Worm (Caenorhabditis elegans): Measurements from ENCODE around the gene C54D1.7.
A peak's percentile ranks its signal among the peaks of the same experiment; 100 is the strongest.

C54D1.7 gene

ce11 chrX:7162764-7163163 lies 6.9 kb upstream of the C54D1.7 start:
- TF ChIP-seq nhr-10 (tag; optimal IDR thresholded peaks at IDR 0.05) = no peak
- no peak for TF ChIP-seq ces-1 (GFP tag; optimal IDR thresholded peaks at IDR 0.05)
- no peak for TF ChIP-seq mdt-29 (GFP tag; IDR thresholded peaks at IDR 0.05)
- TF ChIP-seq nhr-102 (tag; optimal IDR thresholded peaks at IDR 0.05) = no peak
- no peak for TF ChIP-seq nhr-111 (GFP tag; optimal IDR thresholded peaks at IDR 0.05)
- TF ChIP-seq nhr-6 (tag; optimal IDR thresholded peaks at IDR 0.05) = no peak
- no peak for TF ChIP-seq ceh-32 (tag; optimal IDR thresholded peaks at IDR 0.05; ENCODE audit: poor library complexity)
- no peak for TF ChIP-seq lsy-2 (tag; optimal IDR thresholded peaks at IDR 0.05)
- TF ChIP-seq dve-1 (tag; optimal IDR thresholded peaks at IDR 0.05; ENCODE audit: insufficient read depth) = no peak

- TF ChIP-seq ceh-82 (tag; optimal IDR thresholded peaks at IDR 0.05) = no peak
- no peak for TF ChIP-seq F44E2.7 (GFP tag; IDR thresholded peaks at IDR 0.05)
- peak; percentile 26 for TF ChIP-seq aha-1 (tag)
Observed at ce11 chrX:7158736-7159135, 2.9 kb upstream of the C54D1.7 start, which contains the start of gene pgp-10. pgp-10 (plus strand) TSS chrX:7159036.

ce11 chrX:7157483-7157882 lies 1.6 kb upstream of the C54D1.7 start:
- no peak for TF ChIP-seq unc-130 (GFP tag; optimal IDR thresholded peaks at IDR 0.05)
- TF ChIP-seq unc-62 (GFP tag; optimal IDR thresholded peaks at IDR 0.05 in 1 of 2) = no peak
- TF ChIP-seq unc-62 (tag; optimal IDR thresholded peaks at IDR 0.05) = no peak
- TF ChIP-seq duxl-1 (tag; optimal IDR thresholded peaks at IDR 0.05; ENCODE audit: poor library complexity) = no peak
- TF ChIP-seq nhr-28 (tag; optimal IDR thresholded peaks at IDR 0.05) = no peak
- no peak for TF ChIP-seq daf-8 (GFP tag; IDR thresholded peaks at IDR 0.05)
- TF ChIP-seq ZK337.2 (GFP tag; IDR thresholded peaks at IDR 0.05) = no peak
- TF ChIP-seq mxl-2 (GFP tag; conservative IDR thresholded peaks at IDR 0.05) = no peak
- TF ChIP-seq spr-1 (tag; optimal IDR thresholded peaks at IDR 0.05) = no peak

ce11 chrX:7153460-7153859 lies 2.4 kb downstream of the C54D1.7 start:
- TF ChIP-seq spr-3 (GFP tag; optimal IDR thresholded peaks at IDR 0.05) (no peak), hlh-11 (tag; optimal IDR thresholded peaks at IDR 0.05) (peak; percentile 43), daf-16 (GFP tag; optimal IDR thresholded peaks at IDR 0.05) (peak in 1 of 2 experiments; percentile 4), daf-16 (tag; optimal IDR thresholded peaks at IDR 0.05) (no peak), nhr-48 (tag; optimal IDR thresholded peaks at IDR 0.05) (no peak), attf-4 (tag; optimal IDR thresholded peaks at IDR 0.05) (no peak), F26F4.8 (GFP tag; conservative IDR thresholded peaks at IDR 0.05) (no peak), aha-1 (tag) (peak; percentile 92), nhr-11 (tag; optimal IDR thresholded peaks at IDR 0.05) (no peak)

- no peak for TF ChIP-seq zfp-3 (GFP tag; conservative IDR thresholded peaks at IDR 0.05)
- TF ChIP-seq aha-1 (tag) = peak; percentile 52
- peak in 1 of 2 experiments; percentile 8 for TF ChIP-seq unc-62 (GFP tag; optimal IDR thresholded peaks at IDR 0.05 in 1 of 2)
- TF ChIP-seq unc-62 (tag; optimal IDR thresholded peaks at IDR 0.05) = no peak
Observed at ce11 chrX:7151976-7152528, 3.8 kb downstream of the C54D1.7 start.

DNA sequence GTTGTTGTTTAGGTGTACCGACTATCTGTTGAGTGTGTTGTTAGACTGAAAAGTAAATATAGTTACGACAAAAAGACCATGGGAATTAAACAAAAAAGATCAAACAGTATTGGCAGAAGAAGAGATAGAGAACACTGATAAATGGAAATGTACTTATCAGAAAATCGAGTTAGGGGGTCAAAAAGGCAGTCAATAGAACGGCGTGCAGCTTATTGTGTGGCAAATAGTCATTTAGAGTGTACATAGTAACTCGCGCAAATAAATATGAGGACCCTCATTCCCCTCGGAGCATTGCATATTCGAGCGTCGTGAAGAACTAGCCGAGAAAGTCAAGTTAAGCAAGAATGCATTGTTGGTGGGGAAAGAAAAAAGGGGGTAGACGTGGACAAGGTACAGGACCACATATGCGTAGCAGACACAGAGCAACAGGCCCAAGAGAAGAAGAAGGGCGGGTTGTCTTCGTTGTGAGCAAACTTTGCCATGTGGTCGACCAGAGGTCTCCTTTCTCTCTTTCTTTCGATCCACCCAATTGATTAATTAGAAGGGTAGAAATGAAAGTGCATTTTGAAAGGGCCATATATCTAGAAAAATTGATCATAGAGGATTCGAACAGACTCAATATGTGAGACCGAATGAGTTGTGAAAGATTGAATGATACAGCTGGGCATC lies 4.5 kb downstream of the C54D1.7 start, which contains the start of gene lam-2:
TSS of gene lam-2 (minus strand) at position 51 of the 669 bp plus-strand sequence.
- TF ChIP-seq nhr-102 (tag; optimal IDR thresholded peaks at IDR 0.05) (no peak), ceh-62 (tag; optimal IDR thresholded peaks at IDR 0.05) (no peak), mxl-3 (GFP tag; optimal IDR thresholded peaks at IDR 0.05) (no peak), madf-9 (GFP tag; conservative IDR thresholded peaks at IDR 0.05) (no peak), unc-130 (GFP tag; optimal IDR thresholded peaks at IDR 0.05) (no peak), arid-1 (GFP tag; conservative IDR thresholded peaks at IDR 0.05) (no peak), rbr-2 (tag; optimal IDR thresholded peaks at IDR 0.05) (no peak), aly-2 (tag; optimal IDR thresholded peaks at IDR 0.05) (no peak), lin-39 (tag; optimal IDR thresholded peaks at IDR 0.05) (no peak), lin-29 (GFP tag; IDR thresholded peaks at IDR 0.05) (no peak), mep-1 (tag; optimal IDR thresholded peaks at IDR 0.05) (no peak), nhr-76 (tag; optimal IDR thresholded peaks at IDR 0.05) (no peak), F26F4.8 (GFP tag; conservative IDR thresholded peaks at IDR 0.05) (no peak), madf-5 (GFP tag; IDR thresholded peaks at IDR 0.05) (no peak), hlh-30 (tag; optimal IDR thresholded peaks at IDR 0.05; ENCODE audit: insufficient read depth) (no peak), unc-39 (tag; optimal IDR thresholded peaks at IDR 0.05) (no peak), hlh-11 (tag; optimal IDR thresholded peaks at IDR 0.05) (no peak)

All from whole organism, L4 larva.